Comparison of ENCODE assay signal across 2 worm cellular contexts in the genomic region with DNA sequence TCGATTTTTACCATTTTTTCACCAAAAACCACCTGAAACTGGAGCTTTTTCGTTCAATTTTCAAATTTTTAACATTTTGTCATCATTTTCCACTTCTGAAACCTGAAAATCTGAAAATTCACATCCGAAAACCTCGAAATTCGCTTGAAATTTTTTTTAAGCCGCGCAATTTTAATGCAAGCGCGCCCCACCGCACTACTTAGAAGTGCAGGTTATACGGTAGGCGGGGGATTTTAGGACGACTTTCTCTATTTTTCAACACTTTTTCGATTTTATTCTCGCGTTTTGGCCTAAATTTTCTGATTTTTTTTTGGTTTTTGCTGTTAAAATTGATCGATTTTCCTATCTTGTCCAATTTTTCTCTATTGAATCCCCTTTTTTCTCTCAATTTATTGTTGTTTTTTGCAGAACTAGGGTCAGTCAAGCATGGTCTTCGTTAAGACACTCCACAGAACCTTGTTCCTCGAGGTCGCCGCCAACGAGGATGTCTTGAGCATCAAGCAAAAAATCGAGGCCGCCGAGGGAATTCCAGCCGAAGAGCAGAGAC.
TF ChIP-seq lines count a peak whose summit lies in the region.

Gene ubl-1, plus strand, starts transcription at position 402 of the 547 bp plus-strand sequence.

TF ChIP-seq in whole organism, L1 larva, 84 proteins besides CTCF, POLR2A, EP300 and RAD21 (continued from another document):
- TF ChIP-seq egl-27 (tag; optimal IDR thresholded peaks at IDR 0.05; lab: Kevin White, UChicago) (no peak), nhr-85 (tag; lab: Kevin White, UChicago) (peak; percentile 85), lin-15B (tag; optimal IDR thresholded peaks at IDR 0.05; lab: Kevin White, UChicago) (peak; percentile 96), fkh-8 (tag; optimal IDR thresholded peaks at IDR 0.05; lab: Kevin White, UChicago) (peak; percentile 92), unc-98 (GFP tag; IDR thresholded peaks at IDR 0.05; lab: Robert Waterston, UW) (peak; percentile 42; the same call in 1 of the 2 replicates), lsy-2 (tag; optimal IDR thresholded peaks at IDR 0.05; lab: Kevin White, UChicago) (peak; percentile 98 to 99), zag-1 (tag; optimal IDR thresholded peaks at IDR 0.05; lab: Kevin White, UChicago) (peak; percentile 60), nhr-237 (tag; optimal IDR thresholded peaks at IDR 0.05; lab: Kevin White, UChicago) (peak; percentile 83), swsn-7 (tag; optimal IDR thresholded peaks at IDR 0.05; lab: Kevin White, UChicago) (peak; percentile 76), nhr-71 (tag; optimal IDR thresholded peaks at IDR 0.05; lab: Kevin White, UChicago) (peak; percentile 89), nhr-12 (tag; optimal IDR thresholded peaks at IDR 0.05; lab: Kevin White, UChicago) (no peak), efl-1 (optimal IDR thresholded peaks at IDR 0.05; lab: Kevin White, UChicago) (peak; percentile 89 to 90), efl-1 (GFP tag; optimal IDR thresholded peaks at IDR 0.05 in 1 of 2; lab: Kevin White, UChicago) (peak; percentile 86 to 98), elt-3 (tag; optimal IDR thresholded peaks at IDR 0.05; lab: Kevin White, UChicago) (peak; percentile 27 to 92 (median 66)), lin-39 (tag; optimal IDR thresholded peaks at IDR 0.05; lab: Kevin White, UChicago) (peak; percentile 51), tlp-1 (tag; optimal IDR thresholded peaks at IDR 0.05; lab: Kevin White, UChicago) (no peak), irx-1 (tag; optimal IDR thresholded peaks at IDR 0.05; lab: Kevin White, UChicago) (peak; percentile 60), ztf-11 (tag; optimal IDR thresholded peaks at IDR 0.05; lab: Kevin White, UChicago) (peak in 1 of 2 experiments; percentile 11), xbp-1 (tag; optimal IDR thresholded peaks at IDR 0.05; lab: Kevin White, UChicago) (peak; percentile 84), hlh-4 (tag; optimal IDR thresholded peaks at IDR 0.05; lab: Kevin White, UChicago) (no peak), Y116A8C.19 (tag; optimal IDR thresholded peaks at IDR 0.05; lab: Kevin White, UChicago; ENCODE audit: borderline replicate concordance) (no peak), F16B12.6 (tag; optimal IDR thresholded peaks at IDR 0.05; lab: Kevin White, UChicago) (peak; percentile 64), aly-2 (tag; optimal IDR thresholded peaks at IDR 0.05; lab: Kevin White, UChicago) (peak; percentile 64), nhr-28 (tag; optimal IDR thresholded peaks at IDR 0.05; lab: Kevin White, UChicago) (no peak), tbx-2 (tag; optimal IDR thresholded peaks at IDR 0.05; lab: Kevin White, UChicago) (peak; percentile 80), nhr-11 (tag; optimal IDR thresholded peaks at IDR 0.05; lab: Kevin White, UChicago) (peak; percentile 69), fkh-10 (GFP tag; optimal IDR thresholded peaks at IDR 0.05; lab: Kevin White, UChicago) (peak; percentile 74), mdl-1 (tag; optimal IDR thresholded peaks at IDR 0.05; lab: Kevin White, UChicago) (peak in 1 of 2 experiments; percentile 66)

TF ChIP-seq in whole organism, young adult, 124 proteins besides CTCF, POLR2A, EP300 and RAD21 (continued from another document):
- no peak for TF ChIP-seq mxl-1 (tag; optimal IDR thresholded peaks at IDR 0.05; lab: Kevin White, UChicago)
- TF ChIP-seq ceh-27 (GFP tag; optimal IDR thresholded peaks at IDR 0.05; lab: Kevin White, UChicago), result peak; percentile 58
- no peak for TF ChIP-seq lag-1 (GFP tag; IDR thresholded peaks at IDR 0.05; lab: Robert Waterston, UW)
- TF ChIP-seq chd-7 (tag; optimal IDR thresholded peaks at IDR 0.05; lab: Kevin White, UChicago), result no peak
- no peak for TF ChIP-seq unc-130 (GFP tag; optimal IDR thresholded peaks at IDR 0.05; lab: Kevin White, UChicago)
- TF ChIP-seq madf-8 (GFP tag; conservative IDR thresholded peaks at IDR 0.05; lab: Robert Waterston, UW), result no peak
- TF ChIP-seq C06A6.2 (GFP tag; conservative IDR thresholded peaks at IDR 0.05; lab: Robert Waterston, UW), result no peak; the same call in 1 of the 2 replicates
- peak; percentile 59 for TF ChIP-seq tbp1 (GFP tag; optimal IDR thresholded peaks at IDR 0.05; lab: Kevin White, UChicago)
- TF ChIP-seq lin-26 (GFP tag; IDR thresholded peaks at IDR 0.05; lab: Robert Waterston, UW), result no peak
- no peak for TF ChIP-seq ama-1 (optimal IDR thresholded peaks at IDR 0.05; lab: Kevin White, UChicago)
- no peak for TF ChIP-seq ama-1 (GFP tag; optimal IDR thresholded peaks at IDR 0.05; lab: Kevin White, UChicago)
- no peak for TF ChIP-seq Y53F4B.3 (GFP tag; IDR thresholded peaks at IDR 0.05; lab: Robert Waterston, UW)
- TF ChIP-seq egrh-3 (GFP tag; IDR thresholded peaks at IDR 0.05; lab: Robert Waterston, UW), result no peak
- TF ChIP-seq K12H6.12 (tag; optimal IDR thresholded peaks at IDR 0.05; lab: Kevin White, UChicago), result no peak
- no peak for TF ChIP-seq let-607 (tag; optimal IDR thresholded peaks at IDR 0.05; lab: Kevin White, UChicago)
- no peak for TF ChIP-seq gei-17 (GFP tag; optimal IDR thresholded peaks at IDR 0.05; lab: Kevin White, UChicago)
- TF ChIP-seq egl-44 (GFP tag; IDR thresholded peaks at IDR 0.05; lab: Robert Waterston, UW), result no peak
